Worm (Caenorhabditis elegans) whole organism, L1 larva: Measurements from ENCODE around the gene klf-1.
A peak's percentile ranks its signal among the peaks of the same experiment; 100 is the strongest.

Experiments
- C16A3.4 ChIP-seq: fragments of 150-350 bp; optimal IDR thresholded peaks from 2 replicates; lab custom pipeline; 2014; ENCODE audit warnings: missing biosample characterization, missing genetic modification characterization
- aha-1 ChIP-seq: fragments of 150-350 bp; optimal IDR thresholded peaks from 2 replicates; lab custom pipeline; 2014; ENCODE audit warnings: missing biosample characterization, missing genetic modification characterization
- aly-2 ChIP-seq: fragments of 150-350 bp; optimal IDR thresholded peaks from 2 replicates; lab custom pipeline; 2014; ENCODE audit warnings: missing biosample characterization, missing genetic modification characterization
- ama-1 ChIP-seq: fragments of 150-350 bp; optimal IDR thresholded peaks from 2 replicates; lab custom pipeline; 2014
- blmp-1 ChIP-seq: fragments of 150-350 bp; optimal IDR thresholded peaks from 2 replicates; lab custom pipeline; 2014; ENCODE audit warnings: missing biosample characterization, missing genetic modification characterization
- ceh-82 ChIP-seq, 3 experiments: fragments of 150-350 bp in 1 of 3; sonication (generic microtip) in 2 of 3; optimal IDR thresholded peaks; 2 replicates each; lab custom pipeline; 2014 to 2017; ENCODE audit warnings: missing biosample characterization in 3 of 3, missing genetic modification characterization in 3 of 3
- dpl-1 ChIP-seq, 3 experiments: fragments of 150-350 bp in 2 of 3; sonication (generic microtip) in 1 of 3; optimal IDR thresholded peaks; 2 replicates each; lab custom pipeline; 2014 to 2017; ENCODE audit warnings: missing biosample characterization in 3 of 3, missing genetic modification characterization in 3 of 3, missing genetic modification reagents in 3 of 3
- dsc-1 ChIP-seq: sonication (generic microtip); optimal IDR thresholded peaks from 2 replicates; lab custom pipeline; 2016; ENCODE audit warnings: mild to moderate bottlenecking, missing genetic modification characterization, missing compliant biosample characterization
- efl-1 ChIP-seq, 4 experiments: fragments of 150-350 bp; optimal IDR thresholded peaks in 3 of 4; peaks in 1 of 4; 1 replicate in 1 of 4; 2 replicates in 3 of 4; lab custom pipeline; 2014; ENCODE audit warnings: missing biosample characterization in 2 of 4, missing genetic modification characterization in 2 of 4, missing genetic modification reagents in 2 of 4
- efl-3 ChIP-seq: fragments of 200-800 bp; sonication (Bioruptor generic); optimal IDR thresholded peaks from 2 replicates; lab custom pipeline; 2018; ENCODE audit warnings: mild to moderate bottlenecking, missing genetic modification characterization, missing compliant biosample characterization
- elt-2 ChIP-seq: sonication (generic microtip); optimal IDR thresholded peaks from 2 replicates; lab custom pipeline; 2016; ENCODE audit warnings: missing genetic modification characterization, mild to moderate bottlenecking, inconsistent platforms, missing compliant biosample characterization, missing genetic modification reagents
- elt-3 ChIP-seq, 6 experiments: fragments of 150-350 bp in 1 of 6; sonication (generic microtip); optimal IDR thresholded peaks; 2 replicates each; lab custom pipeline; 2017 to 2018; ENCODE audit warnings: missing biosample characterization in 6 of 6, missing genetic modification characterization in 6 of 6, inconsistent platforms in 1 of 6
- fkh-10 ChIP-seq: sonication (generic microtip); optimal IDR thresholded peaks from 2 replicates; lab custom pipeline; 2017; ENCODE audit warnings: missing biosample characterization, missing genetic modification reagents, missing genetic modification characterization
- fkh-4 ChIP-seq: sonication (generic microtip); optimal IDR thresholded peaks from 2 replicates; lab custom pipeline; 2016; ENCODE audit warnings: missing compliant biosample characterization, missing genetic modification characterization, borderline replicate concordance
- fkh-8 ChIP-seq: sonication (generic microtip); optimal IDR thresholded peaks from 2 replicates; lab custom pipeline; 2016; ENCODE audit warnings: mild to moderate bottlenecking, missing genetic modification characterization, missing compliant biosample characterization
- fos-1 ChIP-seq: fragments of 150-350 bp; optimal IDR thresholded peaks from 2 replicates; lab custom pipeline; 2014; ENCODE audit warnings: missing biosample characterization, missing genetic modification characterization
- hlh-4 ChIP-seq: sonication (generic microtip); optimal IDR thresholded peaks from 2 replicates; lab custom pipeline; 2016; ENCODE audit warnings: mild to moderate bottlenecking, missing genetic modification characterization, missing compliant biosample characterization
- hpl-2 ChIP-seq: fragments of 150-350 bp; optimal IDR thresholded peaks from 2 replicates; lab custom pipeline; 2014; ENCODE audit warnings: missing biosample characterization, missing genetic modification reagents, missing genetic modification characterization
- irx-1 ChIP-seq: sonication (generic microtip); optimal IDR thresholded peaks from 2 replicates; lab custom pipeline; 2016; ENCODE audit warnings: missing genetic modification characterization, missing compliant biosample characterization
- isw-1 ChIP-seq: fragments of 200-800 bp; sonication (Bioruptor generic); IDR thresholded peaks from 2 replicates; pipeline ENCODE4 v1.3.6; 2022; ENCODE audit warnings: missing genetic modification characterization, missing compliant biosample characterization
- jun-1 ChIP-seq: fragments of 150-350 bp; optimal IDR thresholded peaks from 2 replicates; lab custom pipeline; 2014; ENCODE audit warnings: missing biosample characterization, missing genetic modification reagents, missing genetic modification characterization
- lin-13 ChIP-seq: fragments of 150-350 bp; optimal IDR thresholded peaks from 2 replicates; lab custom pipeline; 2014; ENCODE audit warnings: missing biosample characterization, missing genetic modification reagents, missing genetic modification characterization
- lin-14 ChIP-seq: fragments of 200-800 bp; sonication (Bioruptor generic); optimal IDR thresholded peaks from 2 replicates; lab custom pipeline; 2018; ENCODE audit warnings: mild to moderate bottlenecking, missing genetic modification characterization, moderate library complexity, missing compliant biosample characterization
- lin-15B ChIP-seq: fragments of 150-350 bp; sonication (generic microtip); optimal IDR thresholded peaks from 3 replicates; lab custom pipeline; 2014; ENCODE audit warnings: missing biosample characterization, missing genetic modification characterization
- lin-35 ChIP-seq, 2 experiments: fragments of 150-350 bp; optimal IDR thresholded peaks; 2 replicates each; lab custom pipeline; 2014; ENCODE audit warnings: missing biosample characterization in 2 of 2, missing genetic modification characterization in 2 of 2, missing genetic modification reagents in 2 of 2
- lir-3 ChIP-seq: sonication (generic microtip); optimal IDR thresholded peaks from 2 replicates; lab custom pipeline; 2016; ENCODE audit warnings: mild to moderate bottlenecking, missing genetic modification characterization, moderate library complexity, missing compliant biosample characterization; ENCODE audit not compliant: poor library complexity
- lsy-2 ChIP-seq, 2 experiments: fragments of 150-350 bp; optimal IDR thresholded peaks; 2 replicates each; lab custom pipeline; 2014; ENCODE audit warnings: missing biosample characterization in 2 of 2, missing genetic modification characterization in 2 of 2
- mdl-1 ChIP-seq, 2 experiments: fragments of 150-350 bp; optimal IDR thresholded peaks; 2 replicates each; lab custom pipeline; 2014 to 2017; ENCODE audit warnings: missing biosample characterization in 2 of 2, missing genetic modification characterization in 2 of 2, inconsistent platforms in 1 of 2
- nhr-19 ChIP-seq: fragments of 200-800 bp; sonication (Bioruptor generic); conservative IDR thresholded peaks from 2 replicates; pipeline ENCODE4 v1.3.6; 2022; ENCODE audit warnings: missing genetic modification characterization, missing compliant biosample characterization
- nhr-20 ChIP-seq: sonication (generic microtip); optimal IDR thresholded peaks from 2 replicates; lab custom pipeline; 2016; ENCODE audit warnings: mild to moderate bottlenecking, missing genetic modification characterization, missing compliant biosample characterization
- nhr-47 ChIP-seq: sonication (generic microtip); optimal IDR thresholded peaks from 2 replicates; lab custom pipeline; 2016; ENCODE audit warnings: mild to moderate bottlenecking, missing genetic modification characterization, moderate library complexity, missing compliant biosample characterization
- nhr-71 ChIP-seq: sonication (generic microtip); optimal IDR thresholded peaks from 2 replicates; lab custom pipeline; 2016; ENCODE audit warnings: mild to moderate bottlenecking, missing genetic modification characterization, moderate library complexity, missing compliant biosample characterization
- nhr-76 ChIP-seq: sonication (generic microtip); optimal IDR thresholded peaks from 2 replicates; lab custom pipeline; 2017; ENCODE audit warnings: missing biosample characterization, missing genetic modification characterization
- nhr-77 ChIP-seq: fragments of 150-350 bp; optimal IDR thresholded peaks from 2 replicates; lab custom pipeline; 2014; ENCODE audit warnings: missing biosample characterization, missing genetic modification characterization
- nhr-84 ChIP-seq: sonication (generic microtip); optimal IDR thresholded peaks from 2 replicates; lab custom pipeline; 2017; ENCODE audit warnings: missing biosample characterization, missing genetic modification characterization
- nhr-85 ChIP-seq: sonication (generic microtip); peaks from one replicate; lab custom pipeline; 2016; ENCODE audit warnings: missing genetic modification characterization, inconsistent platforms, missing compliant biosample characterization
- nhr-90 ChIP-seq: sonication (generic microtip); optimal IDR thresholded peaks from 2 replicates; lab custom pipeline; 2016; ENCODE audit warnings: mild to moderate bottlenecking, missing genetic modification characterization, missing compliant biosample characterization; ENCODE audit not compliant: poor library complexity
- pax-3 ChIP-seq: fragments of 200-800 bp; sonication (Bioruptor generic); optimal IDR thresholded peaks from 2 replicates; lab custom pipeline; 2018; ENCODE audit warnings: mild to moderate bottlenecking, missing genetic modification characterization, moderate library complexity, missing compliant biosample characterization
- pqm-1 ChIP-seq: sonication (generic microtip); optimal IDR thresholded peaks from 3 replicates; lab custom pipeline; 2017; ENCODE audit warnings: missing biosample characterization, missing genetic modification characterization
- rnt-1 ChIP-seq: sonication (generic microtip); optimal IDR thresholded peaks from 2 replicates; lab custom pipeline; 2016; ENCODE audit warnings: mild to moderate bottlenecking, missing genetic modification characterization, moderate library complexity, missing compliant biosample characterization
- skn-1 ChIP-seq: fragments of 150-350 bp; optimal IDR thresholded peaks from 2 replicates; lab custom pipeline; 2014; ENCODE audit warnings: missing biosample characterization, missing genetic modification characterization
- snpc-4 ChIP-seq: fragments of 150-350 bp; optimal IDR thresholded peaks from 2 replicates; lab custom pipeline; 2014; ENCODE audit warnings: missing biosample characterization, missing genetic modification characterization
- snu-23 ChIP-seq: sonication (generic microtip); optimal IDR thresholded peaks from 2 replicates; lab custom pipeline; 2016; ENCODE audit warnings: missing genetic modification characterization, missing compliant biosample characterization
- swsn-7 ChIP-seq: sonication (generic microtip); optimal IDR thresholded peaks from 2 replicates; lab custom pipeline; 2016; ENCODE audit warnings: missing genetic modification characterization, missing compliant biosample characterization
- tbx-2 ChIP-seq: sonication (generic microtip); optimal IDR thresholded peaks from 2 replicates; lab custom pipeline; 2016; ENCODE audit warnings: missing genetic modification characterization, missing compliant biosample characterization
- tlp-1 ChIP-seq: fragments of 150-350 bp; optimal IDR thresholded peaks from 2 replicates; lab custom pipeline; 2014; ENCODE audit warnings: missing biosample characterization, missing genetic modification characterization
- unc-130 ChIP-seq: fragments of 150-350 bp; optimal IDR thresholded peaks from 2 replicates; lab custom pipeline; 2017; ENCODE audit warnings: missing biosample characterization, missing genetic modification characterization, inconsistent platforms
- unc-30 ChIP-seq: sonication (generic microtip); optimal IDR thresholded peaks from 2 replicates; lab custom pipeline; 2017; ENCODE audit warnings: missing biosample characterization, missing genetic modification characterization
- unc-98 ChIP-seq: fragments of 200-800 bp; sonication (Bioruptor generic); IDR thresholded peaks from 2 replicates; pipeline ENCODE4 v1.3.6; 2022; ENCODE audit warnings: missing genetic modification characterization, missing compliant biosample characterization
- vab-15 ChIP-seq: sonication (generic microtip); optimal IDR thresholded peaks from 2 replicates; lab custom pipeline; 2017; ENCODE audit warnings: missing genotype, mild to moderate bottlenecking, missing genetic modification characterization, missing compliant biosample characterization
- zag-1 ChIP-seq: fragments of 150-350 bp; optimal IDR thresholded peaks from 2 replicates; lab custom pipeline; 2014; ENCODE audit warnings: missing biosample characterization, missing genetic modification characterization

klf-1 gene

DNA sequence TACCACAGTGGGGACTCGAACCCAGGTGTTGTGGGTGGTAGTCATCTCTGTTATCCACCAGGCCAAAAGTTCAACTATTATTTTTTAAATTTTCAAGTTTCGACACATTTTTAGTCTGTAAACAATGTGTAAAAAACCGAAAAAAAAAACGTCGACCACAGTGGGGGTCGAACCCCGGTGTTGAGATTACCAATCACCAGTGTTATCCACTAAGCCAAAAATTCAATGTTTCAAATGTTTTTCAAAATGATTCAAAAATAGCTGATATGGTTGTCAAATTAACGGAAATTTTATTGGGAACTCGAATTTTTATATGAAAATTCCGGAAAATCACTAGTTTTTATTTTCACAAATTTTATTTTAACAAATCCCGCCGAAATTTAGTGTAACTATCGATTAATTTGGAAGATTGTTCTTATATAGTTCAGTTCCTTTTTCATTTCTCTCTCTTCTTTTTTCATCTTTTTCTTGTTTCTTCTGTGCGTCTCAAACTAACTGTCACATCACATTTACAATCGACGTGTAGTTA, 1.4 kb upstream of the klf-1 start:
- TF ChIP-seq efl-1 (optimal IDR thresholded peaks at IDR 0.05; lab: Kevin White, UChicago) (no peak), efl-1 (GFP tag; optimal IDR thresholded peaks at IDR 0.05 in 1 of 2; lab: Kevin White, UChicago) (peak in 1 of 2 experiments; percentile 59), fkh-8 (tag; lab: Kevin White, UChicago) (no peak), blmp-1 (tag; lab: Kevin White, UChicago) (peak; percentile 26), unc-98 (GFP tag; lab: Robert Waterston, UW) (no peak), tbx-2 (tag; lab: Kevin White, UChicago) (no peak), lin-15B (tag; lab: Kevin White, UChicago) (no peak), unc-30 (no peak), unc-130 (tag; lab: Kevin White, UChicago) (no peak), nhr-76 (no peak), C16A3.4 (tag; lab: Kevin White, UChicago) (no peak), zag-1 (tag; lab: Kevin White, UChicago) (no peak), pqm-1 (tag; lab: Kevin White, UChicago) (no peak), dsc-1 (tag; lab: Kevin White, UChicago) (no peak), nhr-85 (tag; lab: Kevin White, UChicago) (peak; percentile 70), fkh-4 (no peak), hlh-4 (tag; lab: Kevin White, UChicago) (no peak), mdl-1 (tag; optimal IDR thresholded peaks at IDR 0.05; lab: Kevin White, UChicago) (no peak), skn-1 (tag; lab: Kevin White, UChicago) (no peak), lir-3 (no peak), lin-14 (no peak), fkh-10 (no peak), vab-15 (no peak), ama-1 (lab: Kevin White, UChicago) (no peak)

DNA sequence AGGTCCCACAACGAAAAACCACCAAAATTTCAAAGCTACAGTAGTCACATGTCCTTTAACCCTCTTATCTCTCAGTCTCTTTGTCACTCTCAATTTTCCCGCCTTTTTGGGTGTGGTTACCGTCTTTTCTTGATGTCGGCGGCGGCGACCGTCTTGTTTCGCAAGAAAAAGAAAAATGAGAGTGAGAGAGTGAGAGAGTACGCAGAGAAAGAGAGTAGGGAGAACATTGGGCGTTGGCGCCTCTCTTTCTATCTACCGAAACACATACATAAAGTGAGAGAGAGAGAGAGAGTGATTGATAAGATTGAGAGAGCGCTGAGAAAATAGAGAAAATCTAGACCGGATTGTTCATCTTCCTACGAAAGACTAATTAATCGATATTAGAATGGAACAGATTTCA, 1.3 kb downstream of the klf-1 start:
- peak; percentile 90 for TF ChIP-seq nhr-20 (tag; lab: Kevin White, UChicago)
- TF ChIP-seq jun-1 (tag; lab: Kevin White, UChicago) = peak; percentile 55
- no peak for TF ChIP-seq snpc-4
- peak; percentile 45 for TF ChIP-seq fos-1
- TF ChIP-seq nhr-71 (tag; lab: Kevin White, UChicago) = peak; percentile 90
- TF ChIP-seq snu-23 (GFP tag; lab: Kevin White, UChicago) = peak; percentile 84
- peak; percentile 71 for TF ChIP-seq nhr-77 (tag; lab: Kevin White, UChicago)
- peak; percentile 62 to 79 for TF ChIP-seq lsy-2 (tag; optimal IDR thresholded peaks at IDR 0.05; lab: Kevin White, UChicago)
- TF ChIP-seq nhr-84 (tag; lab: Kevin White, UChicago) = no peak
- peak; percentile 84 for TF ChIP-seq elt-2 (tag; lab: Kevin White, UChicago)
- TF ChIP-seq lin-14 = peak; percentile 95
- TF ChIP-seq skn-1 (tag; lab: Kevin White, UChicago) = peak; percentile 59
- TF ChIP-seq nhr-19 = peak; percentile 66
- peak; percentile 97 for TF ChIP-seq blmp-1 (tag; lab: Kevin White, UChicago)
- peak; percentile 58 for TF ChIP-seq irx-1
- peak; percentile 50 for TF ChIP-seq rnt-1 (tag; lab: Kevin White, UChicago)
- peak; percentile 43 for TF ChIP-seq C16A3.4 (tag; lab: Kevin White, UChicago)
- TF ChIP-seq elt-3 (tag; optimal IDR thresholded peaks at IDR 0.05; lab: Kevin White, UChicago) = peak; percentile 34 to 96 (median 92)
- TF ChIP-seq isw-1 (GFP tag; lab: Robert Waterston, UW) = no peak
- peak; percentile 75 for TF ChIP-seq lin-13
- no peak for TF ChIP-seq pax-3 (tag; lab: Kevin White, UChicago)
- no peak for TF ChIP-seq tlp-1
- TF ChIP-seq nhr-90 (tag; lab: Kevin White, UChicago) = peak; percentile 86
- TF ChIP-seq tbx-2 (tag; lab: Kevin White, UChicago) = peak; percentile 72
- TF ChIP-seq dpl-1 (GFP tag; optimal IDR thresholded peaks at IDR 0.05; lab: Kevin White, UChicago) = peak; percentile 67 to 76 (median 73)
- TF ChIP-seq hpl-2 = peak; percentile 62
- no peak for TF ChIP-seq aly-2 (tag; lab: Kevin White, UChicago)
- TF ChIP-seq aha-1 (tag; lab: Kevin White, UChicago) = no peak
- peak; percentile 63 for TF ChIP-seq efl-3 (GFP tag; lab: Kevin White, UChicago)
- peak; percentile 39 to 79 for TF ChIP-seq lin-35 (GFP tag; optimal IDR thresholded peaks at IDR 0.05; lab: Kevin White, UChicago)
- peak in 1 of 3 experiments; percentile 16 for TF ChIP-seq ceh-82 (tag; optimal IDR thresholded peaks at IDR 0.05; lab: Kevin White, UChicago)
- peak; percentile 99 for TF ChIP-seq nhr-85 (tag; lab: Kevin White, UChicago)
- TF ChIP-seq nhr-47 (tag; lab: Kevin White, UChicago) = peak; percentile 63
- peak; percentile 48 for TF ChIP-seq swsn-7 (tag; lab: Kevin White, UChicago)
- TF ChIP-seq efl-1 (optimal IDR thresholded peaks at IDR 0.05; lab: Kevin White, UChicago) = peak; percentile 55 to 70
- peak; percentile 23 to 64 for TF ChIP-seq efl-1 (GFP tag; optimal IDR thresholded peaks at IDR 0.05 in 1 of 2; lab: Kevin White, UChicago)
